Fruit fly (Drosophila melanogaster): ENCODE results near the gene CG11037.

The CG11037 gene

DNA sequence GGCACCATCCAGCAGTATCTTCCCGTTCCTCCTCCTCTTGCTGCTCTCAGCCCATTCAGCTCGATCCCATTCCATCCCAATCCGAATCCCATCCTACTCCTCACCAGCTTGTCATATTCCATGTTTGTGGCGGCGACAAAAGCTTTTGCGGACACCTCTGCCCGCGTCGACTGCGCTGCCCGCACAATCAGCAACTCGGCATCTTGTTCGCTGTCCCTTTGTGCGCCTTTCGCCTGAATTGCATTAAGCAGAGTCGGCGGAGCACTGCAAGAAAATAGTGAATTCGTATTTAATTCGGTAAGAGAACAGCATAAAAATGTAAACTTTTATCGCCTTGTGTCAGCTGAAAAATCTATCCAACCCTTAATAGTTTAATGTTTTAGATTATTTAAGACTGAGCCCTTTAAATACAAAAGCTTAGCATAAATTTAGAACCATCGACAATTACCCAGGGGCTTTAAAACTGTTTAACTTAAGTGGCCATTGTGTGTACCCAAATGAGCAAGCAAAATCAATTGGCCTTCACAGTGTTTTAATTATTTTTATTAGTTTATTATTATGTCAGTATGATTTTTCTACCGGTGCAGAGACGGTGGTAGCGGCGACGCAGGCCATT is 10.6 kb downstream of the CG11037 start (continued):
- TF ChIP-seq unc-4 (GFP tag; IDR thresholded peaks at IDR 0.05; ENCODE audit: partially characterized antibody): no peak
- no peak for TF ChIP-seq usp (GFP tag; optimal IDR thresholded peaks at IDR 0.05)
- no peak for TF ChIP-seq cad (GFP tag; optimal IDR thresholded peaks at IDR 0.05)
- no peak for TF ChIP-seq zen2 (GFP tag; IDR thresholded peaks at IDR 0.05; ENCODE audit: partially characterized antibody)
- peak; percentile 14 for TF ChIP-seq bcd (GFP tag; optimal IDR thresholded peaks at IDR 0.05)
- TF ChIP-seq Fer1 (GFP tag; optimal IDR thresholded peaks at IDR 0.05): no peak
- no peak for TF ChIP-seq CG17359 (tag; optimal IDR thresholded peaks at IDR 0.05)
- TF ChIP-seq CG11723 (GFP tag; optimal IDR thresholded peaks at IDR 0.05): no peak
- TF ChIP-seq tna (GFP tag; IDR thresholded peaks at IDR 0.05; ENCODE audit: partially characterized antibody): no peak
- TF ChIP-seq Gug (GFP tag; IDR thresholded peaks at IDR 0.05): no peak
- no peak for TF ChIP-seq sc (optimal IDR thresholded peaks at IDR 0.05)
- peak; percentile 61 for TF ChIP-seq sc (GFP tag; optimal IDR thresholded peaks at IDR 0.05)
- no peak for TF ChIP-seq ase (GFP tag; IDR thresholded peaks at IDR 0.05)
- no peak for TF ChIP-seq CG7357 (GFP tag; IDR thresholded peaks at IDR 0.05)
- TF ChIP-seq CG3065 (GFP tag; optimal IDR thresholded peaks at IDR 0.05): no peak
- TF ChIP-seq HmgZ (tag; optimal IDR thresholded peaks at IDR 0.05): no peak
- TF ChIP-seq Kr (GFP tag; optimal IDR thresholded peaks at IDR 0.05): no peak
- TF ChIP-seq CG4820 (GFP tag; optimal IDR thresholded peaks at IDR 0.05): no peak
- no peak for TF ChIP-seq Dp (GFP tag; optimal IDR thresholded peaks at IDR 0.05)
- no peak for TF ChIP-seq HLH3B (GFP tag; IDR thresholded peaks at IDR 0.05)
- TF ChIP-seq grau (tag; optimal IDR thresholded peaks at IDR 0.05): peak; percentile 8
- TF ChIP-seq CG3995 (GFP tag; optimal IDR thresholded peaks at IDR 0.05): no peak
- no peak for TF ChIP-seq CG3847 (GFP tag; IDR thresholded peaks at IDR 0.05)
- peak; percentile 7 for TF ChIP-seq ATbp (GFP tag; optimal IDR thresholded peaks at IDR 0.05)
- TF ChIP-seq CG11696 (GFP tag; IDR thresholded peaks at IDR 0.05): no peak
- TF ChIP-seq CG17186 (GFP tag; optimal IDR thresholded peaks at IDR 0.05): no peak
- no peak for TF ChIP-seq Lim3 (GFP tag; IDR thresholded peaks at IDR 0.05)
- no peak for TF ChIP-seq ara (GFP tag; IDR thresholded peaks at IDR 0.05)
- no peak for TF ChIP-seq Oaz (GFP tag; IDR thresholded peaks at IDR 0.05)
- TF ChIP-seq Mrtf (GFP tag; IDR thresholded peaks at IDR 0.05): no peak
- TF ChIP-seq sob (GFP tag; IDR thresholded peaks at IDR 0.05): no peak
- TF ChIP-seq CG18599 (GFP tag; optimal IDR thresholded peaks at IDR 0.05): no peak
- no peak for TF ChIP-seq CG10209 (GFP tag; optimal IDR thresholded peaks at IDR 0.05)
- TF ChIP-seq CkIIα-i1 (GFP tag; IDR thresholded peaks at IDR 0.05): no peak
- no peak for TF ChIP-seq eve (GFP tag; optimal IDR thresholded peaks at IDR 0.05)
- no peak for TF ChIP-seq sens-2 (GFP tag; IDR thresholded peaks at IDR 0.05)
- TF ChIP-seq ci (GFP tag; IDR thresholded peaks at IDR 0.05): no peak
- TF ChIP-seq onecut (GFP tag; IDR thresholded peaks at IDR 0.05): no peak
- TF ChIP-seq CG33557 (GFP tag; optimal IDR thresholded peaks at IDR 0.05): no peak
- no peak for TF ChIP-seq crc (GFP tag; optimal IDR thresholded peaks at IDR 0.05)
- TF ChIP-seq Asciz (GFP tag; optimal IDR thresholded peaks at IDR 0.05): peak; percentile 28
- TF ChIP-seq CG12155 (GFP tag; optimal IDR thresholded peaks at IDR 0.05): no peak
- no peak for TF ChIP-seq Dfd (GFP tag; optimal IDR thresholded peaks at IDR 0.05)
- TF ChIP-seq CG32532 (GFP tag; IDR thresholded peaks at IDR 0.05): no peak
- TF ChIP-seq CG17361 (GFP tag; IDR thresholded peaks at IDR 0.05): peak; percentile 10; the same call in 1 of the 3 replicates
- no peak for TF ChIP-seq Spps (tag; optimal IDR thresholded peaks at IDR 0.05)
- TF ChIP-seq so (GFP tag; IDR thresholded peaks at IDR 0.05): no peak
- peak; percentile 51 for TF ChIP-seq nmo (GFP tag; optimal IDR thresholded peaks at IDR 0.05)
- TF ChIP-seq en (GFP tag; optimal IDR thresholded peaks at IDR 0.05): no peak
- peak; percentile 9 for TF ChIP-seq CG4424 (GFP tag; optimal IDR thresholded peaks at IDR 0.05)
- no peak for TF ChIP-seq CG16815 (GFP tag; optimal IDR thresholded peaks at IDR 0.05)
- no peak for TF ChIP-seq sim (GFP tag; IDR thresholded peaks at IDR 0.05)
